Worm (Caenorhabditis elegans) whole organism, young adult: Measurements from ENCODE around the gene Y41D4A.6.
A peak's percentile ranks its signal among the peaks of the same experiment; 100 is the strongest.

ENCODE experiments used
- B0261.1 ChIP-seq: sonication (generic microtip); optimal IDR thresholded peaks from 2 replicates; lab custom pipeline; 2016; ENCODE audit warnings: mild to moderate bottlenecking, missing genetic modification characterization, moderate library complexity, missing compliant biosample characterization
- F10E7.11 ChIP-seq: sonication (generic microtip); optimal IDR thresholded peaks from 2 replicates; lab custom pipeline; 2017; ENCODE audit warnings: mild to moderate bottlenecking, missing genetic modification characterization, moderate library complexity, missing compliant biosample characterization
- F33H1.4 ChIP-seq: fragments of 200-800 bp; sonication (Bioruptor generic); IDR thresholded peaks from 2 replicates; pipeline ENCODE4 v1.3.6; 2022; ENCODE audit warnings: missing genetic modification reagents, missing genetic modification characterization, missing compliant biosample characterization
- F52B5.7 ChIP-seq: sonication (generic microtip); optimal IDR thresholded peaks from 2 replicates; lab custom pipeline; 2016; ENCODE audit warnings: mild to moderate bottlenecking, missing genetic modification characterization, missing compliant biosample characterization
- K12H6.12 ChIP-seq: fragments of 200-800 bp; sonication (Bioruptor generic); optimal IDR thresholded peaks from 2 replicates; lab custom pipeline; 2018; ENCODE audit warnings: mild to moderate bottlenecking, missing genetic modification characterization, missing compliant biosample characterization
- T26A5.8 ChIP-seq: sonication (generic microtip); optimal IDR thresholded peaks from 2 replicates; lab custom pipeline; 2016; ENCODE audit warnings: missing genetic modification characterization, missing compliant biosample characterization
- Y53G8AR.9 ChIP-seq: fragments of 200-800 bp; sonication (Bioruptor generic); conservative IDR thresholded peaks from 2 replicates; pipeline ENCODE4 v1.3.6; 2022; ENCODE audit warnings: missing genetic modification reagents, missing genetic modification characterization, missing compliant biosample characterization
- Y79H2A.3 ChIP-seq: fragments of 200-800 bp; sonication (Bioruptor generic); conservative IDR thresholded peaks from 2 replicates; pipeline ENCODE4 v1.3.6; 2022; ENCODE audit warnings: missing genetic modification reagents, missing genetic modification characterization, missing compliant biosample characterization
- Y95B8A.8 ChIP-seq: fragments of 200-800 bp; sonication (Bioruptor generic); IDR thresholded peaks from 2 replicates; pipeline ENCODE4 v1.3.6; 2022; ENCODE audit warnings: missing genetic modification reagents, missing genetic modification characterization, missing compliant biosample characterization
- ZK185.1 ChIP-seq: sonication (generic microtip); optimal IDR thresholded peaks from 2 replicates; lab custom pipeline; 2016; ENCODE audit warnings: mild to moderate bottlenecking, missing genetic modification characterization, missing compliant biosample characterization; ENCODE audit not compliant: poor library complexity, severe bottlenecking
- ama-1 ChIP-seq, 3 experiments: fragments of 150-350 bp in 1 of 3; sonication (generic microtip) in 2 of 3; optimal IDR thresholded peaks; 2 replicates each; lab custom pipeline; 2014 to 2018; ENCODE audit warnings: missing biosample characterization in 2 of 3, missing genetic modification characterization in 2 of 3, missing genetic modification reagents in 2 of 3
- aptf-3 ChIP-seq: fragments of 200-800 bp; sonication (Bioruptor generic); IDR thresholded peaks from 2 replicates; pipeline ENCODE4 v1.3.6; 2022; ENCODE audit warnings: missing genetic modification characterization, missing compliant biosample characterization
- athp-1 ChIP-seq: sonication (generic microtip); optimal IDR thresholded peaks from 2 replicates; lab custom pipeline; 2017; ENCODE audit warnings: mild to moderate bottlenecking, missing genetic modification characterization, missing compliant biosample characterization
- attf-5 ChIP-seq: fragments of 200-800 bp; sonication (Bioruptor generic); optimal IDR thresholded peaks from 2 replicates; lab custom pipeline; 2018; ENCODE audit warnings: mild to moderate bottlenecking, missing genetic modification characterization, missing compliant biosample characterization
- bed-2 ChIP-seq: fragments of 200-800 bp; sonication (Bioruptor generic); IDR thresholded peaks from 2 replicates; pipeline ENCODE4 v1.3.6; 2022; ENCODE audit warnings: missing genetic modification reagents, missing genetic modification characterization, missing compliant biosample characterization
- ccch-3 ChIP-seq: fragments of 200-800 bp; sonication (Bioruptor generic); optimal IDR thresholded peaks from 2 replicates; lab custom pipeline; 2018; ENCODE audit warnings: mild to moderate bottlenecking, missing genetic modification characterization, missing compliant biosample characterization
- ceh-91 ChIP-seq: fragments of 200-800 bp; sonication (Bioruptor generic); IDR thresholded peaks from 2 replicates; pipeline ENCODE4 v1.3.6; 2022; ENCODE audit warnings: missing genetic modification reagents, missing genetic modification characterization, missing compliant biosample characterization
- dox-1 ChIP-seq: fragments of 200-800 bp; sonication (Bioruptor generic); IDR thresholded peaks from 2 replicates; pipeline ENCODE4 v1.3.6; 2022; ENCODE audit warnings: missing genetic modification reagents, missing genetic modification characterization, missing compliant biosample characterization
- efl-1 ChIP-seq: fragments of 150-350 bp; optimal IDR thresholded peaks from 2 replicates; lab custom pipeline; 2014; ENCODE audit warnings: missing biosample characterization, missing genetic modification reagents, missing genetic modification characterization
- egl-18 ChIP-seq: fragments of 200-800 bp; sonication (Bioruptor generic); IDR thresholded peaks from 2 replicates; pipeline ENCODE4 v1.3.6; 2022; ENCODE audit warnings: missing genetic modification reagents, missing genetic modification characterization, missing compliant biosample characterization
- ets-4 ChIP-seq: fragments of 200-800 bp; sonication (Bioruptor generic); optimal IDR thresholded peaks from 2 replicates; lab custom pipeline; 2018; ENCODE audit warnings: mild to moderate bottlenecking, missing genetic modification characterization, missing compliant biosample characterization
- him-1 ChIP-seq: sonication (generic microtip); optimal IDR thresholded peaks from 2 replicates; lab custom pipeline; 2016; ENCODE audit warnings: missing genotype, missing genetic modification reagents, missing genetic modification characterization, missing compliant biosample characterization
- hlh-26 ChIP-seq: fragments of 200-800 bp; sonication (Bioruptor generic); conservative IDR thresholded peaks from 2 replicates; pipeline ENCODE4 v1.3.6; 2022; ENCODE audit warnings: missing genetic modification reagents, missing genetic modification characterization, missing compliant biosample characterization
- hmg-1.2 ChIP-seq: fragments of 200-800 bp; sonication (Bioruptor generic); IDR thresholded peaks from 2 replicates; pipeline ENCODE4 v1.3.6; 2022; ENCODE audit warnings: missing genetic modification reagents, missing genetic modification characterization, missing compliant biosample characterization
- hsf-1 ChIP-seq: fragments of 200-800 bp; sonication (Bioruptor generic); IDR thresholded peaks from 2 replicates; pipeline ENCODE4 v1.3.6; 2022; ENCODE audit warnings: missing genetic modification reagents, missing genetic modification characterization, missing compliant biosample characterization
- lin-26 ChIP-seq: fragments of 200-800 bp; sonication (Bioruptor generic); IDR thresholded peaks from 2 replicates; pipeline ENCODE4 v1.3.6; 2022; ENCODE audit warnings: missing genetic modification reagents, missing genetic modification characterization, missing compliant biosample characterization
- lsl-1 ChIP-seq: fragments of 200-800 bp; sonication (Bioruptor generic); optimal IDR thresholded peaks from 2 replicates; lab custom pipeline; 2018; ENCODE audit warnings: mild to moderate bottlenecking, missing genetic modification characterization, moderate library complexity, missing compliant biosample characterization
- madf-10 ChIP-seq: sonication (generic microtip); optimal IDR thresholded peaks from 2 replicates; lab custom pipeline; 2016; ENCODE audit warnings: mild to moderate bottlenecking, missing genetic modification characterization, missing compliant biosample characterization
- nfya-2 ChIP-seq: fragments of 200-800 bp; sonication (Bioruptor generic); IDR thresholded peaks from 2 replicates; pipeline ENCODE4 v1.3.6; 2022; ENCODE audit warnings: missing genetic modification reagents, missing genetic modification characterization, missing compliant biosample characterization
- nfyb-1 ChIP-seq: fragments of 200-800 bp; sonication (Bioruptor generic); IDR thresholded peaks from 2 replicates; pipeline ENCODE4 v1.3.6; 2022; ENCODE audit warnings: missing genetic modification reagents, missing genetic modification characterization, missing compliant biosample characterization
- nhr-120 ChIP-seq: fragments of 200-800 bp; sonication (Bioruptor generic); IDR thresholded peaks from 2 replicates; pipeline ENCODE4 v1.3.6; 2022; ENCODE audit warnings: missing genetic modification characterization, missing compliant biosample characterization
- pbrm-1 ChIP-seq: fragments of 200-800 bp; sonication (Bioruptor generic); IDR thresholded peaks from 2 replicates; pipeline ENCODE4 v1.3.6; 2022; ENCODE audit warnings: missing genetic modification reagents, missing genetic modification characterization, missing compliant biosample characterization
- rec-8 ChIP-seq, 2 experiments: sonication (generic microtip); optimal IDR thresholded peaks; 2 replicates each; lab custom pipeline; 2016; ENCODE audit warnings: mild to moderate bottlenecking in 2 of 2, missing genetic modification characterization in 2 of 2, missing genetic modification reagents in 2 of 2, missing genotype in 2 of 2, missing biosample characterization in 1 of 2, missing compliant biosample characterization in 1 of 2, moderate library complexity in 1 of 2
- repo-1 ChIP-seq: sonication (generic microtip); optimal IDR thresholded peaks from 2 replicates; lab custom pipeline; 2017; ENCODE audit warnings: mild to moderate bottlenecking, missing genetic modification characterization, missing compliant biosample characterization
- rpc-1 ChIP-seq, 2 experiments: fragments of 150-350 bp in 1 of 2; sonication (generic microtip) in 1 of 2; optimal IDR thresholded peaks; 2 replicates each; lab custom pipeline; 2014 to 2018; ENCODE audit warnings: missing biosample characterization in 1 of 2, missing genetic modification characterization in 1 of 2, missing genetic modification reagents in 1 of 2, missing genotype in 1 of 2
- sdz-38 ChIP-seq: sonication (generic microtip); optimal IDR thresholded peaks from 2 replicates; lab custom pipeline; 2016; ENCODE audit warnings: missing genotype, missing genetic modification characterization, missing compliant biosample characterization
- sea-2 ChIP-seq: fragments of 200-800 bp; sonication (Bioruptor generic); IDR thresholded peaks from 2 replicates; pipeline ENCODE4 v1.3.6; 2022; ENCODE audit warnings: missing genetic modification characterization, missing compliant biosample characterization
- snpc-1.1 ChIP-seq: sonication (generic microtip); optimal IDR thresholded peaks from 2 replicates; lab custom pipeline; 2017; ENCODE audit warnings: missing genetic modification characterization, mild to moderate bottlenecking, missing compliant biosample characterization, antibody characterized with exemption, moderate library complexity, missing genotype, missing genetic modification reagents; ENCODE audit not compliant: insufficient read depth
- snpc-1.3 ChIP-seq: sonication (generic microtip); optimal IDR thresholded peaks from 2 replicates; lab custom pipeline; 2017; ENCODE audit warnings: missing genetic modification characterization, mild to moderate bottlenecking, missing compliant biosample characterization, antibody characterized with exemption, moderate library complexity, missing genotype, missing genetic modification reagents; ENCODE audit not compliant: insufficient read depth
- tbp1 ChIP-seq: fragments of 200-800 bp; sonication (Bioruptor generic); optimal IDR thresholded peaks from 2 replicates; lab custom pipeline; 2018; ENCODE audit warnings: mild to moderate bottlenecking, missing genetic modification characterization, missing compliant biosample characterization
- tbx-9 ChIP-seq: sonication (generic microtip); optimal IDR thresholded peaks from 2 replicates; lab custom pipeline; 2016; ENCODE audit warnings: borderline replicate concordance, missing genetic modification characterization, inconsistent platforms, missing compliant biosample characterization
- unc-130 ChIP-seq: sonication (generic microtip); optimal IDR thresholded peaks from 2 replicates; lab custom pipeline; 2016; ENCODE audit warnings: missing genetic modification reagents, missing genetic modification characterization, missing compliant biosample characterization
- zfh-2 ChIP-seq: fragments of 200-800 bp; sonication (Bioruptor generic); conservative IDR thresholded peaks from 2 replicates; pipeline ENCODE4 v1.3.6; 2022; ENCODE audit warnings: missing genetic modification reagents, missing genetic modification characterization, missing compliant biosample characterization
- ztf-22 ChIP-seq: fragments of 200-800 bp; sonication (Bioruptor generic); optimal IDR thresholded peaks from 2 replicates; lab custom pipeline; 2018; ENCODE audit warnings: mild to moderate bottlenecking, missing genetic modification characterization, moderate library complexity, missing compliant biosample characterization
- ztf-25 ChIP-seq: fragments of 200-800 bp; sonication (Bioruptor generic); IDR thresholded peaks from 2 replicates; pipeline ENCODE4 v1.3.6; 2022; ENCODE audit warnings: missing genetic modification reagents, missing genetic modification characterization, missing compliant biosample characterization
- ztf-26 ChIP-seq: sonication (generic microtip); optimal IDR thresholded peaks from 2 replicates; lab custom pipeline; 2017; ENCODE audit warnings: missing genetic modification characterization, missing compliant biosample characterization
- ztf-28 ChIP-seq: fragments of 200-800 bp; sonication (Bioruptor generic); IDR thresholded peaks from 2 replicates; pipeline ENCODE4 v1.3.6; 2022; ENCODE audit warnings: missing genetic modification reagents, missing genetic modification characterization, missing compliant biosample characterization
- ztf-3 ChIP-seq: fragments of 200-800 bp; sonication (Bioruptor generic); optimal IDR thresholded peaks from 2 replicates; lab custom pipeline; 2018; ENCODE audit warnings: mild to moderate bottlenecking, missing genetic modification characterization, missing compliant biosample characterization

Gene Y41D4A.6

ce11 chrIV:1738324-1738730 is 7.0 kb downstream of the Y41D4A.6 start (continued):
- TF ChIP-seq snpc-1.1 (tag; lab: Kevin White, UChicago) (no peak), F33H1.4 (GFP tag; lab: Robert Waterston, UW) (peak; percentile 85), snpc-1.3 (tag; lab: Kevin White, UChicago) (peak; percentile 46), nhr-120 (GFP tag; lab: Robert Waterston, UW) (no peak), hlh-26 (GFP tag; lab: Robert Waterston, UW) (no peak), ccch-3 (no peak), ama-1 (optimal IDR thresholded peaks at IDR 0.05; lab: Kevin White, UChicago) (no peak), ama-1 (GFP tag; optimal IDR thresholded peaks at IDR 0.05; lab: Kevin White, UChicago) (no peak), dox-1 (GFP tag; lab: Robert Waterston, UW) (no peak; the same call in none of the 2 replicates), ztf-26 (no peak), nfyb-1 (GFP tag; lab: Robert Waterston, UW) (0 out of 2 replicates have a peak, but pooled peaks have one; percentile 56), lsl-1 (GFP tag; lab: Kevin White, UChicago) (peak; percentile 95), sea-2 (no peak), him-1 (tag; lab: Kevin White, UChicago) (no peak), ets-4 (GFP tag; lab: Kevin White, UChicago) (no peak), unc-130 (peak; percentile 38), aptf-3 (GFP tag; lab: Robert Waterston, UW) (no peak), hsf-1 (GFP tag; lab: Robert Waterston, UW) (no peak), ztf-25 (GFP tag; lab: Robert Waterston, UW) (no peak), lin-26 (GFP tag; lab: Robert Waterston, UW) (0 out of 2 replicates have a peak, but pooled peaks have one; percentile 42), repo-1 (tag; lab: Kevin White, UChicago) (peak; percentile 50), ZK185.1 (tag; lab: Kevin White, UChicago) (no peak), B0261.1 (tag; lab: Kevin White, UChicago) (no peak), tbx-9 (no peak), sdz-38 (tag; lab: Kevin White, UChicago) (no peak), rpc-1 (optimal IDR thresholded peaks at IDR 0.05; lab: Kevin White, UChicago) (no peak), rpc-1 (tag; optimal IDR thresholded peaks at IDR 0.05; lab: Kevin White, UChicago) (no peak), egl-18 (GFP tag; lab: Robert Waterston, UW) (no peak), ztf-22 (GFP tag; lab: Kevin White, UChicago) (no peak), attf-5 (GFP tag; lab: Kevin White, UChicago) (peak; percentile 40), ceh-91 (GFP tag; lab: Robert Waterston, UW) (peak; percentile 84), ztf-28 (no peak), Y79H2A.3 (GFP tag; lab: Robert Waterston, UW) (no peak), efl-1 (peak; percentile 88), ztf-3 (GFP tag; lab: Kevin White, UChicago) (no peak), madf-10 (no peak), F10E7.11 (tag; lab: Kevin White, UChicago) (no peak), F52B5.7 (no peak), athp-1 (tag; lab: Kevin White, UChicago) (peak; percentile 63), T26A5.8 (tag; lab: Kevin White, UChicago) (no peak), K12H6.12 (no peak), pbrm-1 (peak; percentile 43; the same call in 1 of the 2 replicates), bed-2 (GFP tag; lab: Robert Waterston, UW) (no peak), tbp1 (peak; percentile 30), hmg-1.2 (GFP tag; lab: Robert Waterston, UW) (peak; percentile 50; the same call in 1 of the 2 replicates), nfya-2 (GFP tag; lab: Robert Waterston, UW) (no peak), zfh-2 (GFP tag; lab: Robert Waterston, UW) (peak; percentile 79), Y95B8A.8 (peak; percentile 72; the same call in 1 of the 2 replicates), Y53G8AR.9 (peak; percentile 64; the same call in 1 of the 2 replicates), rec-8 (tag; optimal IDR thresholded peaks at IDR 0.05; lab: Kevin White, UChicago) (no peak)
